Fruit fly (Drosophila melanogaster) whole organism, prepupa: ENCODE results near the gene JMJD6.

Experiments
- Blimp-1 ChIP-seq: fragments of 200-800 bp; sonication (Bioruptor generic); optimal IDR thresholded peaks from 3 replicates; lab custom pipeline; 2017; ENCODE audit warnings: missing biosample characterization, missing genetic modification characterization, mild to moderate bottlenecking, moderate library complexity, missing genetic modification reagents
- CG10631 ChIP-seq: fragments of 200-800 bp; sonication (Bioruptor generic); optimal IDR thresholded peaks from 2 replicates; lab custom pipeline; 2016; ENCODE audit warnings: missing biosample characterization, missing genetic modification characterization
- CG10669 ChIP-seq: fragments of 200-800 bp; sonication (Bioruptor generic); optimal IDR thresholded peaks from 3 replicates; lab custom pipeline; 2018; ENCODE audit warnings: missing biosample characterization, mild to moderate bottlenecking, missing genetic modification characterization, moderate library complexity
- CG11762 ChIP-seq: fragments of 200-800 bp; sonication (Bioruptor generic); optimal IDR thresholded peaks from 3 replicates; lab custom pipeline; 2016; ENCODE audit warnings: missing biosample characterization, missing genetic modification characterization; ENCODE audit not compliant: insufficient read depth
- CG11902 ChIP-seq: fragments of 200-800 bp; sonication (Bioruptor generic); optimal IDR thresholded peaks from 3 replicates; lab custom pipeline; 2016; ENCODE audit warnings: missing biosample characterization, missing genetic modification characterization
- CG15336 ChIP-seq: fragments of 200-800 bp; sonication (Bioruptor generic); IDR thresholded peaks from 2 replicates; pipeline ENCODE4 v1.3.6; 2022; ENCODE audit warnings: missing biosample characterization, missing genetic modification characterization
- CG1621 ChIP-seq: fragments of 200-800 bp; sonication (Bioruptor generic); optimal IDR thresholded peaks from 3 replicates; lab custom pipeline; 2018; ENCODE audit warnings: missing biosample characterization, mild to moderate bottlenecking, missing genetic modification characterization
- CG16779 ChIP-seq: fragments of 200-800 bp; sonication (Bioruptor generic); optimal IDR thresholded peaks from 3 replicates; lab custom pipeline; 2017; ENCODE audit warnings: missing biosample characterization, mild to moderate bottlenecking, missing genetic modification characterization
- CG3032 ChIP-seq: fragments of 200-800 bp; optimal IDR thresholded peaks from 2 replicates; lab custom pipeline; 2019; ENCODE audit warnings: missing biosample characterization, mild to moderate bottlenecking, missing genetic modification characterization, moderate library complexity
- CG31627 ChIP-seq: fragments of 200-800 bp; sonication (Bioruptor generic); optimal IDR thresholded peaks from 3 replicates; lab custom pipeline; 2016; ENCODE audit warnings: missing biosample characterization, missing genetic modification characterization
- CG32006 ChIP-seq: fragments of 200-800 bp; sonication (Bioruptor generic); optimal IDR thresholded peaks from 3 replicates; lab custom pipeline; 2017; ENCODE audit warnings: missing biosample characterization, mild to moderate bottlenecking, missing genetic modification characterization
- CG34406 ChIP-seq: fragments of 200-800 bp; sonication (Bioruptor generic); optimal IDR thresholded peaks from 3 replicates; lab custom pipeline; 2016; ENCODE audit warnings: missing biosample characterization, missing genetic modification characterization
- CG3919 ChIP-seq: fragments of 200-800 bp; sonication (Bioruptor generic); optimal IDR thresholded peaks from 3 replicates; lab custom pipeline; 2016; ENCODE audit warnings: missing biosample characterization, missing genetic modification characterization
- CG6163 ChIP-seq: fragments of 200-800 bp; sonication (Bioruptor generic); IDR thresholded peaks from 3 replicates; pipeline ENCODE4 v1.3.6; 2022; ENCODE audit warnings: missing biosample characterization, missing genetic modification characterization
- CG6276 ChIP-seq: fragments of 200-800 bp; sonication (Bioruptor generic); optimal IDR thresholded peaks from 2 replicates; lab custom pipeline; 2017; ENCODE audit warnings: missing biosample characterization, mild to moderate bottlenecking, missing genetic modification characterization
- CG6792 ChIP-seq: fragments of 200-800 bp; sonication (Bioruptor generic); optimal IDR thresholded peaks from 3 replicates; lab custom pipeline; 2016; ENCODE audit warnings: missing biosample characterization, missing genetic modification characterization
- CG6808 ChIP-seq: fragments of 200-800 bp; sonication (Bioruptor generic); optimal IDR thresholded peaks from 3 replicates; lab custom pipeline; 2017; ENCODE audit warnings: missing biosample characterization, missing genetic modification characterization, mild to moderate bottlenecking, moderate library complexity, missing genetic modification reagents
- CG6854 ChIP-seq: fragments of 200-800 bp; sonication (Bioruptor generic); optimal IDR thresholded peaks from 2 replicates; lab custom pipeline; 2017; ENCODE audit warnings: missing biosample characterization, mild to moderate bottlenecking, missing genetic modification characterization
- CG7368 ChIP-seq: fragments of 200-800 bp; sonication (Bioruptor generic); optimal IDR thresholded peaks from 3 replicates; lab custom pipeline; 2016; ENCODE audit warnings: missing biosample characterization, missing genetic modification characterization
- CG8319 ChIP-seq: fragments of 200-800 bp; sonication (Bioruptor generic); optimal IDR thresholded peaks from 3 replicates; lab custom pipeline; 2016; ENCODE audit warnings: missing biosample characterization, missing genetic modification characterization
- CG8632 ChIP-seq: fragments of 200-800 bp; sonication (Bioruptor generic); optimal IDR thresholded peaks from 3 replicates; lab custom pipeline; 2016; ENCODE audit warnings: missing biosample characterization, missing genetic modification characterization
- Eip75B ChIP-seq: fragments of 200-800 bp; sonication (Bioruptor generic); optimal IDR thresholded peaks from 3 replicates; lab custom pipeline; 2016; ENCODE audit warnings: missing biosample characterization, missing genetic modification characterization
- Eip78C ChIP-seq: fragments of 200-800 bp; sonication (Bioruptor generic); peaks from one replicate; lab custom pipeline; 2016; ENCODE audit warnings: missing biosample characterization, missing genetic modification characterization
- Eip93F ChIP-seq: fragments of 200-800 bp; sonication (Bioruptor generic); optimal IDR thresholded peaks from 2 replicates; lab custom pipeline; 2016; ENCODE audit warnings: missing biosample characterization, mild to moderate bottlenecking, missing genetic modification characterization
- Ets21C ChIP-seq: fragments of 200-800 bp; sonication (Bioruptor generic); optimal IDR thresholded peaks from 3 replicates; lab custom pipeline; 2016; ENCODE audit warnings: missing biosample characterization, missing genetic modification characterization
- Ets96B ChIP-seq: fragments of 200-800 bp; optimal IDR thresholded peaks from 2 replicates; lab custom pipeline; 2019; ENCODE audit warnings: missing biosample characterization, mild to moderate bottlenecking, missing genetic modification characterization, moderate library complexity
- Gug ChIP-seq: fragments of 200-800 bp; sonication (Bioruptor generic); IDR thresholded peaks from 2 replicates; pipeline ENCODE4 v1.3.6; 2022; ENCODE audit warnings: missing biosample characterization, missing genetic modification characterization
- Hr38 ChIP-seq: sonication (Bioruptor generic); optimal IDR thresholded peaks from 2 replicates; lab custom pipeline; 2016; ENCODE audit warnings: missing biosample characterization, missing genetic modification characterization
- Hr39 ChIP-seq: fragments of 200-800 bp; sonication (Bioruptor generic); optimal IDR thresholded peaks from 2 replicates; lab custom pipeline; 2016; ENCODE audit warnings: missing biosample characterization, missing genetic modification characterization
- Lpt ChIP-seq: fragments of 200-800 bp; sonication (Bioruptor generic); optimal IDR thresholded peaks from 3 replicates; lab custom pipeline; 2016; ENCODE audit warnings: missing biosample characterization, missing genetic modification characterization
- Met ChIP-seq: fragments of 200-800 bp; sonication (Bioruptor generic); optimal IDR thresholded peaks from 3 replicates; lab custom pipeline; 2016; ENCODE audit warnings: missing biosample characterization, missing genetic modification characterization
- OdsH ChIP-seq: fragments of 200-800 bp; sonication (Bioruptor generic); optimal IDR thresholded peaks from 3 replicates; lab custom pipeline; 2016; ENCODE audit warnings: missing biosample characterization, missing genetic modification characterization
- Smox ChIP-seq: fragments of 200-800 bp; sonication (Bioruptor generic); optimal IDR thresholded peaks from 3 replicates; lab custom pipeline; 2016; ENCODE audit warnings: missing biosample characterization, missing genetic modification characterization
- Sox102F ChIP-seq: fragments of 200-800 bp; sonication (Bioruptor generic); optimal IDR thresholded peaks from 2 replicates; lab custom pipeline; 2016; ENCODE audit warnings: missing biosample characterization, mild to moderate bottlenecking, missing genetic modification characterization
- Sox14 ChIP-seq: fragments of 200-800 bp; sonication (Bioruptor generic); optimal IDR thresholded peaks from 3 replicates; lab custom pipeline; 2016; ENCODE audit warnings: missing biosample characterization, missing genetic modification characterization
- achi ChIP-seq: fragments of 200-800 bp; sonication (Bioruptor generic); optimal IDR thresholded peaks from 3 replicates; lab custom pipeline; 2016; ENCODE audit warnings: missing biosample characterization, missing genetic modification characterization
- cyc ChIP-seq: fragments of 200-800 bp; sonication (Bioruptor generic); optimal IDR thresholded peaks from 3 replicates; lab custom pipeline; 2016; ENCODE audit warnings: missing biosample characterization, missing genetic modification characterization
- dac ChIP-seq: fragments of 200-800 bp; sonication (Bioruptor generic); optimal IDR thresholded peaks from 2 replicates; lab custom pipeline; 2017; ENCODE audit warnings: missing biosample characterization, mild to moderate bottlenecking, missing genetic modification characterization
- dsx ChIP-seq: fragments of 200-800 bp; optimal IDR thresholded peaks from 3 replicates; lab custom pipeline; 2019; ENCODE audit warnings: missing biosample characterization, mild to moderate bottlenecking, missing genetic modification characterization, moderate library complexity; ENCODE audit not compliant: poor library complexity, severe bottlenecking
- fd85E ChIP-seq: fragments of 200-800 bp; sonication (Bioruptor generic); optimal IDR thresholded peaks from 3 replicates; lab custom pipeline; 2016; ENCODE audit warnings: missing biosample characterization, missing genetic modification characterization
- fkh ChIP-seq: fragments of 200-800 bp; sonication (Bioruptor generic); optimal IDR thresholded peaks from 3 replicates; lab custom pipeline; 2017; ENCODE audit warnings: missing biosample characterization, mild to moderate bottlenecking, missing genetic modification characterization, moderate library complexity
- net ChIP-seq: fragments of 200-800 bp; sonication (Bioruptor generic); optimal IDR thresholded peaks from 3 replicates; lab custom pipeline; 2016; ENCODE audit warnings: missing biosample characterization, missing genetic modification characterization
- salr ChIP-seq, 2 experiments: fragments of 200-800 bp; sonication (Bioruptor generic); optimal IDR thresholded peaks; 3 replicates each; lab custom pipeline; 2016 to 2018; ENCODE audit warnings: missing biosample characterization in 2 of 2, missing genetic modification characterization in 2 of 2, mild to moderate bottlenecking in 1 of 2
- spab ChIP-seq: fragments of 200-800 bp; sonication (Bioruptor generic); optimal IDR thresholded peaks from 2 replicates; lab custom pipeline; 2017; ENCODE audit warnings: missing biosample characterization, mild to moderate bottlenecking, missing genetic modification characterization, missing genetic modification reagents
- ss ChIP-seq, 2 experiments: fragments of 200-800 bp; sonication (Bioruptor generic); optimal IDR thresholded peaks; 2 replicates in 1 of 2; 3 replicates in 1 of 2; lab custom pipeline; 2017 to 2018; ENCODE audit warnings: mild to moderate bottlenecking in 2 of 2, missing biosample characterization in 2 of 2, missing genetic modification characterization in 2 of 2, moderate library complexity in 1 of 2
- svp ChIP-seq: fragments of 200-800 bp; sonication (Bioruptor generic); peaks from one replicate; lab custom pipeline; 2016; ENCODE audit warnings: missing biosample characterization, missing genetic modification characterization
- topi ChIP-seq: fragments of 200-800 bp; sonication (Bioruptor generic); optimal IDR thresholded peaks from 3 replicates; lab custom pipeline; 2016; ENCODE audit warnings: missing biosample characterization, missing genetic modification characterization
- vri ChIP-seq: fragments of 200-800 bp; sonication (Bioruptor generic); optimal IDR thresholded peaks from 3 replicates; lab custom pipeline; 2016; ENCODE audit warnings: missing biosample characterization, mild to moderate bottlenecking, missing genetic modification characterization

JMJD6 gene

DNA sequence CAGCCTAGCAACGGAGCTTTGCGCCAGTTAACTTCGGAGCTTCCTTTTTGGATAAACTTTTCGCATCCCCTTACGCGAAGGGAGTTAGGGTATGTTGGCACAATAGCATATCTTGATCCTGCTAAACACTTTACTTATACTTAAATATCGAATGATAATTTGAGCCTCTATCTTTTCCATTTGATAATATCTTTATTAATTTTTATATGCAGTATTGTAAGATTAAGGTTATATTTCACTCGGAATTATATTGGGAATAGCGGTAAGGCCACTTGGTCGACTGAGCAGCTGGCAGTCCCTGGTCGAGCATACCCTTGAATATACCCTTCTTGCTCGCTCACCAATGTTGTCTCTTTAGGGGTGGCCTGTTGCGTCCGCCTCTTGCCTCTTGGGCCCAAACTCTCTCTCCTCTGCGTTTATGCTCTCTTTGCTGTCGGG is 6.6 kb upstream of the JMJD6 start (continued):
- TF ChIP-seq CG11902 (GFP tag; lab: Kevin White, UChicago) (peak; percentile 2), CG6792 (GFP tag; lab: Kevin White, UChicago) (peak; percentile 56), Eip78C (GFP tag; lab: Kevin White, UChicago) (peak; percentile 89), Eip75B (GFP tag; lab: Kevin White, UChicago) (peak; percentile 60), Ets21C (GFP tag; lab: Kevin White, UChicago) (no peak), CG32006 (GFP tag; lab: Kevin White, UChicago) (peak; percentile 67), CG11762 (GFP tag; lab: Kevin White, UChicago) (peak; percentile 13), Met (GFP tag; lab: Kevin White, UChicago) (peak; percentile 66), Hr38 (GFP tag; lab: Kevin White, UChicago) (no peak), salr (GFP tag; optimal IDR thresholded peaks at IDR 0.05; lab: Kevin White, UChicago) (no peak), cyc (GFP tag; lab: Kevin White, UChicago) (peak; percentile 50), CG10631 (GFP tag; lab: Kevin White, UChicago) (peak; percentile 62), vri (GFP tag; lab: Kevin White, UChicago) (peak; percentile 2), CG8632 (GFP tag; lab: Kevin White, UChicago) (peak; percentile 52), net (GFP tag; lab: Kevin White, UChicago) (peak; percentile 64), Gug (GFP tag; lab: Robert Waterston, UW) (peak; percentile 61), dsx (GFP tag; lab: Kevin White, UChicago) (peak; percentile 5), svp (GFP tag; lab: Kevin White, UChicago) (peak; percentile 66), CG6808 (GFP tag; lab: Kevin White, UChicago) (no peak), CG6163 (peak; percentile 62), CG15336 (GFP tag; lab: Robert Waterston, UW) (peak; percentile 82), OdsH (GFP tag; lab: Kevin White, UChicago) (peak; percentile 68), CG3032 (tag; lab: Kevin White, UChicago) (peak; percentile 39), Blimp-1 (GFP tag; lab: Kevin White, UChicago) (no peak), CG31627 (GFP tag; lab: Kevin White, UChicago) (peak; percentile 46), CG1621 (no peak), spab (GFP tag; lab: Kevin White, UChicago) (peak; percentile 43), CG16779 (tag; lab: Kevin White, UChicago) (no peak), CG10669 (GFP tag; lab: Kevin White, UChicago) (peak; percentile 39), Ets96B (tag; lab: Kevin White, UChicago) (peak; percentile 42), CG6276 (GFP tag; lab: Kevin White, UChicago) (no peak), Smox (GFP tag; lab: Kevin White, UChicago) (no peak), Eip93F (peak; percentile 36), Sox14 (peak; percentile 38), CG6854 (GFP tag; lab: Kevin White, UChicago) (no peak), dac (GFP tag; lab: Kevin White, UChicago) (no peak), CG3919 (GFP tag; lab: Kevin White, UChicago) (peak; percentile 60), achi (GFP tag; lab: Kevin White, UChicago) (peak; percentile 58), ss (GFP tag; optimal IDR thresholded peaks at IDR 0.05; lab: Kevin White, UChicago) (no peak)

DNA sequence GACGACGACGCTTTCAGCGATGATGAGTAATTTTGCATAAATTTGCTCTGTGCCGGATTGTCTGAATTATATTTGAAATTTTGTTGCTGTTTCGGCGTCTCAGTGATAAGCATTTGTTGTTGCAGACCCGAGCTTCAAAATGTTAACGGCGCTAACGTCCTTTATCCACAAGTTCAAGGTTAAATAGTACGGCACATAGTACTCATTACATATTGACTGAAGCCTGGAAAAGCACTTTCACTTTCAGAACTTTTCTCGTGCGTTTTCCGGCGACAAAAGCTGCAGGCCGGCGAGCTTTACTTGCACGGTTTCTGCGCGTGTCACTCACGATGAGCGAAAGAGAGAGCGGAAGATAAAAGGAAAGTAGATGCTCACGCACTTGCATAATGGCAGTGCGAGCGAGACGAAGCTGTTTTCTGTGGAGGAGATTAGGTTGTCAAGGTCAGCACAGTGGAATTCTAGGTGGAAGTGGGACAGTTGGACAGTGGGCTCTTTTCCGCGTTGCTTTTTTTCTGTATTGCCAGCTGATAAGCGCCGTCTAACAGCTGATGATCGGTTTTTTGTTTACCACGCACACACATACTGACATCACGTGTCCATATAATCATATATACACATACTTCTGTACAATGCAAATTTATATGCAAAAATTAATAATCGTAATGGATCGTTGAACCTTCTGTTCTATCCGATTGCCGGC is 6.1 kb upstream of the JMJD6 start:
- TF ChIP-seq fkh (no peak), dsx (GFP tag; lab: Kevin White, UChicago) (no peak), Sox102F (GFP tag; lab: Kevin White, UChicago) (no peak), ss (GFP tag; optimal IDR thresholded peaks at IDR 0.05; lab: Kevin White, UChicago) (no peak), CG11902 (GFP tag; lab: Kevin White, UChicago) (no peak), Eip78C (GFP tag; lab: Kevin White, UChicago) (no peak), fd85E (no peak), svp (GFP tag; lab: Kevin White, UChicago) (peak; percentile 83), CG3919 (GFP tag; lab: Kevin White, UChicago) (no peak), topi (GFP tag; lab: Kevin White, UChicago) (no peak), CG10669 (GFP tag; lab: Kevin White, UChicago) (no peak), CG16779 (tag; lab: Kevin White, UChicago) (no peak), Hr39 (GFP tag; lab: Kevin White, UChicago) (peak; percentile 32), Lpt (GFP tag; lab: Kevin White, UChicago) (no peak), CG34406 (GFP tag; lab: Kevin White, UChicago) (no peak), CG15336 (GFP tag; lab: Robert Waterston, UW) (peak; percentile 33; the same call in 1 of the 2 replicates), Eip93F (no peak), CG3032 (tag; lab: Kevin White, UChicago) (no peak), CG7368 (GFP tag; lab: Kevin White, UChicago) (no peak), CG8319 (no peak), spab (GFP tag; lab: Kevin White, UChicago) (no peak), Ets96B (tag; lab: Kevin White, UChicago) (no peak)
